Worm (Caenorhabditis elegans) whole organism, L4/young adult: ENCODE measurements around the gene F56C9.10.

Experiments
- dao-5 ChIP-seq: sonication (generic microtip); optimal IDR thresholded peaks from 2 replicates; lab custom pipeline; 2016; ENCODE audit warnings: missing genotype, missing genetic modification characterization, moderate library complexity, missing compliant biosample characterization
- him-1 ChIP-seq: sonication (generic microtip); optimal IDR thresholded peaks from 2 replicates; lab custom pipeline; 2016; ENCODE audit warnings: missing genotype, missing genetic modification reagents, missing genetic modification characterization, missing compliant biosample characterization

ce11 chrIII:7323331-7323730 lies 11.8 kb downstream of the F56C9.10 start:
- TF ChIP-seq him-1 (tag; lab: Kevin White, UChicago) (no peak), dao-5 (no peak)
